Worm (Caenorhabditis elegans): ENCODE measurements around the gene ZC504.1.

Gene ZC504.1

DNA sequence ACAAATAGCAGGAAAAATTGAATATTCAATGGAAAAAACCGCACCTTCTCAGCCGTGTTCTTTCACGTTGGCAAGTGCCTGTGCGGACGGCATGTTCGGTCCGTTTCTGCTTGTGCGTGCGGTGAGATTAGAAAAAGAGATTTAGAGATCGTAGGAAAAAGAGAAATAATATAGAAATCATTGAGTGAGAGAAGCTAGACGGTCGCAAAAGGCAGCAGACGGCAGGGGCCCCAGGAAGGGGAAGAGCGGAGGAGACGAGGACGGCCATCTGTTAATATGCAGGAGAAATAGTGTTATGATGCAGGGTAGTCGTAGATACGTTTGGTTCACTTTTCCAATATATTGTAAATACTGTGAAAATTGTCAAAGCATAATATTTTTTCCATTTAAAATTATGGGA lies 34.4 kb upstream of the ZC504.1 start, which contains the start of gene Y49A10A.2 (continued):
- TF ChIP-seq F44E2.7 (GFP tag; IDR thresholded peaks at IDR 0.05) (no peak), nhr-28 (tag; optimal IDR thresholded peaks at IDR 0.05) (no peak), nhr-25 (tag; optimal IDR thresholded peaks at IDR 0.05; ENCODE audit: borderline replicate concordance, insufficient read depth) (no peak), ceh-44 (GFP tag; IDR thresholded peaks at IDR 0.05) (no peak), zag-1 (tag; optimal IDR thresholded peaks at IDR 0.05) (no peak), dmd-6 (GFP tag; IDR thresholded peaks at IDR 0.05) (0 out of 2 replicates have a peak, but pooled peaks have one; percentile 9), tag-97 (GFP tag; IDR thresholded peaks at IDR 0.05) (no peak), aly-2 (tag; optimal IDR thresholded peaks at IDR 0.05) (no peak), snpc-1.2 (GFP tag; IDR thresholded peaks at IDR 0.05) (no peak), spr-1 (tag; optimal IDR thresholded peaks at IDR 0.05) (no peak), nhr-77 (tag; optimal IDR thresholded peaks at IDR 0.05) (no peak), nhr-76 (tag; optimal IDR thresholded peaks at IDR 0.05) (no peak), set-16 (GFP tag; IDR thresholded peaks at IDR 0.05) (no peak), ceh-82 (tag; optimal IDR thresholded peaks at IDR 0.05) (no peak), dmd-9 (GFP tag; IDR thresholded peaks at IDR 0.05) (no peak), Y48G9A.11 (GFP tag; IDR thresholded peaks at IDR 0.05) (no peak), ZK546.5 (tag; optimal IDR thresholded peaks at IDR 0.05) (no peak), daf-8 (GFP tag; IDR thresholded peaks at IDR 0.05) (no peak), ctbp-1 (GFP tag; IDR thresholded peaks at IDR 0.05) (no peak), nhr-41 (GFP tag; IDR thresholded peaks at IDR 0.05) (no peak), mes-2 (tag; optimal IDR thresholded peaks at IDR 0.05; ENCODE audit: poor library complexity, severe bottlenecking) (peak; percentile 66), pha-4 (GFP tag; IDR thresholded peaks at IDR 0.05) (no peak), pha-4 (tag; optimal IDR thresholded peaks at IDR 0.05) (no peak), mdt-29 (GFP tag; IDR thresholded peaks at IDR 0.05) (no peak), saeg-2 (GFP tag; IDR thresholded peaks at IDR 0.05) (no peak)

DNA sequence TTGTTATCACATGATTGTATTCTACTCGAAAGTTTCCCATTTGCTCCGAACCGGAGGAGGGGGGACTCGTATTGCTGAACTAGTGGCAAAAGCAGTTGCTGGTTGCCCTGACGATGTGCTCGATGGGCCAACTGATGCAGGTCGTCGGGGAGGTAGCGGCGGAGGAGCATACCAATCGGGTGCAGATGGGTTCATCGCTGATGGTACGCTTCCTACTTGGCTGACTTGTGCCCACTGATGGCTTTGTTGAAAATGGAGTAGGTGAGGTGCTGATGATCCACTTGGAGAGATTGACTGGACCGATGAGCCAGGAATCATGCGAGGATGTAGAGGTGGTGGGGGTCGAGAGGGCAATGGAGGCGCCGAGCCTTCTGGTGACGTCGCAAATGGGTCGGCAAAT lies 33.4 kb upstream of the ZC504.1 start:
- 0 out of 2 replicates have a peak, but pooled peaks have one; percentile 39 for TF ChIP-seq egl-43 (GFP tag; IDR thresholded peaks at IDR 0.05)
- TF ChIP-seq hmg-1.1 (GFP tag; IDR thresholded peaks at IDR 0.05): no peak
- TF ChIP-seq ama-1 (optimal IDR thresholded peaks at IDR 0.05): no peak
- no peak for TF ChIP-seq lir-3 (tag; optimal IDR thresholded peaks at IDR 0.05)
- TF ChIP-seq vab-7 (GFP tag; IDR thresholded peaks at IDR 0.05): no peak
- no peak for TF ChIP-seq lin-15B (tag; optimal IDR thresholded peaks at IDR 0.05)
- TF ChIP-seq snpc-1.2 (GFP tag; IDR thresholded peaks at IDR 0.05): no peak
- no peak for TF ChIP-seq nhr-11 (tag; optimal IDR thresholded peaks at IDR 0.05)
- TF ChIP-seq set-16 (GFP tag; IDR thresholded peaks at IDR 0.05): peak; percentile 66
- no peak for TF ChIP-seq Y5F2A.4 (GFP tag; optimal IDR thresholded peaks at IDR 0.05)
- no peak for TF ChIP-seq attf-4 (tag; optimal IDR thresholded peaks at IDR 0.05)
- no peak for TF ChIP-seq unc-130 (GFP tag; optimal IDR thresholded peaks at IDR 0.05)
- TF ChIP-seq zip-11 (GFP tag; IDR thresholded peaks at IDR 0.05): no peak
- no peak for TF ChIP-seq lin-13 (GFP tag; optimal IDR thresholded peaks at IDR 0.05)
- no peak for TF ChIP-seq nhr-42 (GFP tag; IDR thresholded peaks at IDR 0.05)
- no peak for TF ChIP-seq mxl-2 (GFP tag; conservative IDR thresholded peaks at IDR 0.05)
- no peak for TF ChIP-seq F37D6.2 (tag; optimal IDR thresholded peaks at IDR 0.05)

DNA sequence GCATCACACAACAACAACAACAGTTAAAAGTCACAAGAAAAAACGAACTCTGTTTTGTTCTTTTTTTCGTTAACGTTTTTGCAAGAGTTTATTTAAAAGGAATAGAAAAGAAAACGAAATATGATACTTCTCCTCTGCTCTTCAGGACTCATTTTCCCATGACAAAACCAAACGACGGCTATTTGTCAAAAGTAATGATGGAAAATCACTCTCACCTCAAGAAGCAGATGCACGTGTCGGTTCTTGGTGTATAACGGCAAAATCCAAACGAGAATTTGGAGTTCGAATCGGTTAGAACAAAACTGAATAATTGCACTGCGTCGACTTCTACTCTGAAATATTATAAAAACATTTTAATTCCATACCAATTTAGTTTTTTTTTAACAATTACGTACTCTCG lies 30.0 kb upstream of the ZC504.1 start:
- TF ChIP-seq pqm-1 (tag; optimal IDR thresholded peaks at IDR 0.05) (no peak), rbr-2 (tag; optimal IDR thresholded peaks at IDR 0.05) (no peak), ceh-20 (GFP tag; IDR thresholded peaks at IDR 0.05) (no peak), unc-62 (GFP tag; optimal IDR thresholded peaks at IDR 0.05 in 1 of 2) (peak in 1 of 2 experiments; percentile 95), unc-62 (tag; optimal IDR thresholded peaks at IDR 0.05) (no peak), snpc-4 (tag; optimal IDR thresholded peaks at IDR 0.05) (no peak), F26F4.8 (GFP tag; conservative IDR thresholded peaks at IDR 0.05) (no peak)
